Fruit fly (Drosophila melanogaster): ENCODE data around the gene dsx-c73A.

Gene dsx-c73A

dm6 chr3L:16410234-16411119, 41.3 kb downstream of the dsx-c73A start:
- no peak for TF ChIP-seq ttk (optimal IDR thresholded peaks at IDR 0.05)
- TF ChIP-seq Myc (optimal IDR thresholded peaks at IDR 0.05), result no peak

dm6 chr3L:16409440-16410233, 42.1 kb downstream of the dsx-c73A start:
- no peak for TF ChIP-seq Myc (optimal IDR thresholded peaks at IDR 0.05)
- TF ChIP-seq Sin3A (optimal IDR thresholded peaks at IDR 0.05), result no peak
- no peak for TF ChIP-seq h (optimal IDR thresholded peaks at IDR 0.05)
- TF ChIP-seq ttk (optimal IDR thresholded peaks at IDR 0.05), result no peak
- no peak for TF ChIP-seq insv (optimal IDR thresholded peaks at IDR 0.05)
- no peak for TF ChIP-seq psq (optimal IDR thresholded peaks at IDR 0.05)

dm6 chr3L:16408609-16409439, 42.9 kb downstream of the dsx-c73A start:
- TF ChIP-seq insv (optimal IDR thresholded peaks at IDR 0.05) (no peak), psq (optimal IDR thresholded peaks at IDR 0.05) (no peak), ttk (optimal IDR thresholded peaks at IDR 0.05) (no peak), h (optimal IDR thresholded peaks at IDR 0.05) (no peak), Myc (optimal IDR thresholded peaks at IDR 0.05) (no peak), Sin3A (optimal IDR thresholded peaks at IDR 0.05) (no peak)

- no peak for TF ChIP-seq psq (optimal IDR thresholded peaks at IDR 0.05)
- TF ChIP-seq insv (optimal IDR thresholded peaks at IDR 0.05), result no peak
- TF ChIP-seq ttk (optimal IDR thresholded peaks at IDR 0.05), result no peak
- no peak for TF ChIP-seq h (optimal IDR thresholded peaks at IDR 0.05)
- TF ChIP-seq Myc (optimal IDR thresholded peaks at IDR 0.05), result no peak
- no peak for TF ChIP-seq Sin3A (optimal IDR thresholded peaks at IDR 0.05)
These were observed 43.7 kb downstream of the dsx-c73A start for dm6 chr3L:16407815-16408608.

dm6 chr3L:16402253-16402652, 49.5 kb downstream of the dsx-c73A start:
- TF ChIP-seq ttk (optimal IDR thresholded peaks at IDR 0.05) (no peak), psq (optimal IDR thresholded peaks at IDR 0.05) (no peak), insv (optimal IDR thresholded peaks at IDR 0.05) (no peak)

dm6 chr3L:16400175-16400574, 51.6 kb downstream of the dsx-c73A start, which contains the start of gene CG44836:
TSS of gene CG44836 (minus strand) at chr3L:16400275.
- TF ChIP-seq insv (optimal IDR thresholded peaks at IDR 0.05) (no peak), ttk (optimal IDR thresholded peaks at IDR 0.05) (no peak), Sin3A (optimal IDR thresholded peaks at IDR 0.05) (no peak), psq (optimal IDR thresholded peaks at IDR 0.05) (no peak), h (optimal IDR thresholded peaks at IDR 0.05) (no peak), Myc (optimal IDR thresholded peaks at IDR 0.05) (no peak)

- no peak for TF ChIP-seq h (optimal IDR thresholded peaks at IDR 0.05)
These were observed 57.3 kb downstream of the dsx-c73A start, which contains the start of gene Gagr for dm6 chr3L:16394506-16394905. TSS of gene Gagr (plus strand) at chr3L:16394586.

- no peak for TF ChIP-seq Sin3A (optimal IDR thresholded peaks at IDR 0.05)
- TF ChIP-seq psq (optimal IDR thresholded peaks at IDR 0.05), result no peak
- no peak for TF ChIP-seq ttk (optimal IDR thresholded peaks at IDR 0.05)
- no peak for TF ChIP-seq Myc (optimal IDR thresholded peaks at IDR 0.05)
- no peak for TF ChIP-seq insv (optimal IDR thresholded peaks at IDR 0.05)
- TF ChIP-seq h (optimal IDR thresholded peaks at IDR 0.05), result no peak
These were observed 58.1 kb downstream of the dsx-c73A start for dm6 chr3L:16393700-16394099.

- TF ChIP-seq Myc (optimal IDR thresholded peaks at IDR 0.05), result no peak
- TF ChIP-seq h (optimal IDR thresholded peaks at IDR 0.05), result no peak
- no peak for TF ChIP-seq insv (optimal IDR thresholded peaks at IDR 0.05)
- no peak for TF ChIP-seq Sin3A (optimal IDR thresholded peaks at IDR 0.05)
- TF ChIP-seq ttk (optimal IDR thresholded peaks at IDR 0.05), result no peak
- TF ChIP-seq psq (optimal IDR thresholded peaks at IDR 0.05), result no peak
These were observed 58.9 kb downstream of the dsx-c73A start for dm6 chr3L:16392874-16393273.

- TF ChIP-seq Sin3A (optimal IDR thresholded peaks at IDR 0.05) (no peak), h (optimal IDR thresholded peaks at IDR 0.05) (no peak), psq (optimal IDR thresholded peaks at IDR 0.05) (no peak), insv (optimal IDR thresholded peaks at IDR 0.05) (no peak), ttk (optimal IDR thresholded peaks at IDR 0.05) (no peak), Myc (optimal IDR thresholded peaks at IDR 0.05) (no peak)
These were observed 59.5 kb downstream of the dsx-c73A start for dm6 chr3L:16392203-16392800.

dm6 chr3L:16391257-16391656, 60.5 kb downstream of the dsx-c73A start:
- TF ChIP-seq ttk (optimal IDR thresholded peaks at IDR 0.05) (no peak), Sin3A (optimal IDR thresholded peaks at IDR 0.05) (no peak), insv (optimal IDR thresholded peaks at IDR 0.05) (no peak), Myc (optimal IDR thresholded peaks at IDR 0.05) (no peak), h (optimal IDR thresholded peaks at IDR 0.05) (no peak), psq (optimal IDR thresholded peaks at IDR 0.05) (no peak)
